Worm (Caenorhabditis elegans): ENCODE results near the gene T19D12.2.

DNA sequence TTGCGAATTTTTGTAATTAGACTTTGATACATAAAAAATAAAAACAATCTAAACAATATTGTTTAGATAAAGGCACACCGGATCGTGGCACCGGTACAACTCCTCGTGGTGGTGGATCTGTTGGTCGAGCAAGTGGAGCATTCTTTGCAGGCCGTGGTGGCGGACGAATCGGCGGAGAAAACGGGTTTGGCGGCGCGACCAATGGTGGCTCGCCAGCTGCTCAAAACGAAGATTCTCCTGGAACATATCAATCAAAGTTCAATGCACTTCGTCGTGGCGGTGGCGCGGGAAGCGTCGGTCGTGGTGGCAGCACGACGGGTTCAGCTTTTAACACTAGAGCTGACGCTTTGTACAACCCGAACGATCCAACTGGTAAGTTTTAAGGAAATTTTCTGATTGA lies 24.8 kb downstream of the T19D12.2 start:
- TF ChIP-seq Y105C5A.15 (GFP tag; IDR thresholded peaks at IDR 0.05) (no peak), ceh-28 (tag; optimal IDR thresholded peaks at IDR 0.05) (no peak)
